Fruit fly (Drosophila melanogaster): Measurements from ENCODE around the gene mthl12.

The mthl12 gene

DNA sequence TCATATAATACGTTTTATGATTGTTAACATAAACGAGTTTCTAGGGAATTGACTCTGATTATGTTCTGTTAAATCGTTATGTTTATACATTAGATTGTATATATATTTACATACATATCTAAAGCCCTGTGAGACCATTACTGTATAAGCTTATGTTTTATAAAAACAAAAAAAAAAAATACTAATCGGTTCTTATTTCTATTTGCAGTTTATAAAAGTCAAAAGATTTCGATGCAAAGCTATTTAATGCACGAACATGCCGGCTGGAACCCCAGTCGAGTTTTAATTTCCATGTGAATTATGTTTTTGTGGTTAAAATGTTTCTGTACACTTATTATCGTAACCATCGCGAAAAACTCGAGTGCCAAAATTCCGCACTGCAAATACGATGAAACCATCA lies at the start of gene mthl12:
TSS of gene mthl12 (plus strand) at position 301 of the 400 bp plus-strand sequence.
- TF ChIP-seq Sin3A (optimal IDR thresholded peaks at IDR 0.05) (no peak), insv (optimal IDR thresholded peaks at IDR 0.05) (no peak), h (optimal IDR thresholded peaks at IDR 0.05) (no peak), ttk (optimal IDR thresholded peaks at IDR 0.05) (no peak), psq (optimal IDR thresholded peaks at IDR 0.05) (no peak), Myc (optimal IDR thresholded peaks at IDR 0.05) (no peak)

DNA sequence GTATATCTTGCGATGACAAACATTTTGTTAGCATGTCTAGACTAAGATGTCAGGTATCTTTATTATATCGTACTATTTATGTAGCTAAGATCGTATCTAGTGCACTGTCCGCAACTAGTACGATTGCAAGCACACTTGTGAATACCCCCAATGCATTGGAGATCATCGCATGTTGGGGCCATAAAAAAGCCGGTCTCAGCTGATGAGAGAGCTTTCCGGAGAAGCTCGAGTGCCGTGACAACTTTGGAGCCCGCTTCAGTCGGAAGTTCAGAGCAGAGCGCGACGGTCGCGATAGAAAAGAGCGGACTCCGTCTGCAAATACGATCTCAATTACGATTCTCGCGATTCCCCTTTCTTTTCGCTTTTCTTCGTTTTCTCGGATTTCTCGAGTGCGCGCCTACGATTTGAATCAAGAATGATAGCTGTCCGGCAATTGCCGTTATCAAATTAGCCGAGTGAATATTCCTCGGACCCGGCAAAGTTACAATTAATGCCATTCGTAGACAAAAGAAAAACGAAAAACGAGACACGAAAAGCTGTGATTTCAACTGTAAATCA lies 48.9 kb upstream of the mthl12 start:
- no peak for TF ChIP-seq ttk (optimal IDR thresholded peaks at IDR 0.05)
- no peak for TF ChIP-seq insv (optimal IDR thresholded peaks at IDR 0.05)
- no peak for TF ChIP-seq h (optimal IDR thresholded peaks at IDR 0.05)
- no peak for TF ChIP-seq psq (optimal IDR thresholded peaks at IDR 0.05)
- no peak for TF ChIP-seq Myc (optimal IDR thresholded peaks at IDR 0.05)
- TF ChIP-seq Sin3A (optimal IDR thresholded peaks at IDR 0.05), result no peak

DNA sequence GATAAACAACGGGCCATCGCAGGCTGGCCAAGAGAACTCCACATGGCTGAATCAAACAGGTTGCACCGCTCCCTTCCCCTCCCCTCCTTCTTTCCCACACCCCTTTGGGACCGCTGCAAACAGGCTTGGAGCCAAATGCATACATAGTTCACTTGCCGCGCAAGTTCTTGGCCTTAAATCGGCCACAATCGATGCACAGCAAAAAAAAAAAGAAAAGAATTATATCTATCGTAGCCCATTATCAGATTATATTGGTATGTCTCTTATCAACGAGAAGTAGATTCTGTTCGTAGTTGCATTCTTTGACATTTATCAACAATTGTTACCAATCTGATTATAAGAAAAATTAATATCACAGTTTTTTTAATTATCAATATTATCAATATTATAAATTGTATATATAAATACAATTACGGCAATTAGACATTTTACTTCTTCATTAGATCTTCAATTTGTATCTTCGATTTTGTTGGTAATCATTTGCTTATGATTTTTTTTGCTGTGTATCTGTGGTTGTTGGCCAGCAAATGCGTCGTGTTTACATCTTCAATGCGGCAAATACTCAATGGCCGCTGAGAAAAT lies 48.1 kb upstream of the mthl12 start:
- TF ChIP-seq h (optimal IDR thresholded peaks at IDR 0.05) (no peak), insv (optimal IDR thresholded peaks at IDR 0.05) (no peak), Sin3A (optimal IDR thresholded peaks at IDR 0.05) (no peak), Myc (optimal IDR thresholded peaks at IDR 0.05) (no peak), ttk (optimal IDR thresholded peaks at IDR 0.05) (no peak), psq (optimal IDR thresholded peaks at IDR 0.05) (no peak)

DNA sequence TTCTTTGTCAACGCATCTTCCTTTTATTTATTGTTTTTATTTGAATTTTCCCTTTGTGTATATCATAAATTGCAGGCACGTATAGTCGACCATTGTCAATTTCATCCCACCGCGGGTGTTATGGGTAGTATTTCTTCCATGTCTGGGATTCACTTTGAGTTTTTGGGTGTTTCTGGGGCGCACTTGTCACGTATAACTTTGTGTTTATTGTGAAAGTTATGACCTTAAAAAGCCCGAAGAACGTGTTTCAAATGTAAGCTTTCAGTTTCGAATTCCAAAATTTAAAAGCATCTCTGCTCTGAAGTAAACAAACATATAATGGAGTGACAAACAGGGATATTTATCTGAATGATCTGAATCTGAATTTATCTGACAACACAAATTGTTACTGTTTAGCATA lies 46.9 kb upstream of the mthl12 start:
- TF ChIP-seq Myc (optimal IDR thresholded peaks at IDR 0.05), result no peak
- no peak for TF ChIP-seq h (optimal IDR thresholded peaks at IDR 0.05)
- no peak for TF ChIP-seq insv (optimal IDR thresholded peaks at IDR 0.05)
- no peak for TF ChIP-seq ttk (optimal IDR thresholded peaks at IDR 0.05)
- TF ChIP-seq psq (optimal IDR thresholded peaks at IDR 0.05), result no peak
- no peak for TF ChIP-seq Sin3A (optimal IDR thresholded peaks at IDR 0.05)

DNA sequence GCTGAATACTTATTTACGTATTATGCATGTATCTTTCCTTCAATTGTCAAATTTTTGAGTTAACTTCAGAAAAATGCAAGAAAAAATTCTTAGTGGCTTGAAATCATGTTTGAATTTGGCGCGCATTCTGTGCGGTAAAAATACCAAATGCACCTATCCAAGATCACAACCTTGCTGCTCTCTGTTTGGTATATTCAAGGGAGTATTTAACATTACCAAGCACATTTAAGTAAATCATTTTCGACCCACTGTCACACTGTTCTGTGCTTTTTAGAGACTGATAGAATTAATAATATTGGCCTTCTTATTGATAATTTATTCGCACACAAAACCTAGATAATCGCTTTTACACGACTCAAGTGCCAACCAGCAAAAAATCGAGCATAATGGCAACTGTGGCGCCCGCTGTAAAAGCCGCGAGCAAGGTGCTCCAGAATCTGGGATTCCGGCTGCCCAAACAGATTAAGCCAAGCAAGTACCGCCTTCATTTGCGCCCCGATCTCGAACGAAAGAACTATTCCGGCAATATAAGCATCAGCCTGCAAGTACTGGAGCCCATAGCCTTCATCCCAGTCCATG lies 44.3 kb upstream of the mthl12 start:
- TF ChIP-seq Myc (optimal IDR thresholded peaks at IDR 0.05), result no peak
- TF ChIP-seq ttk (optimal IDR thresholded peaks at IDR 0.05), result no peak
- TF ChIP-seq h (optimal IDR thresholded peaks at IDR 0.05), result no peak
- no peak for TF ChIP-seq psq (optimal IDR thresholded peaks at IDR 0.05)
- TF ChIP-seq insv (optimal IDR thresholded peaks at IDR 0.05), result no peak
- TF ChIP-seq Sin3A (optimal IDR thresholded peaks at IDR 0.05), result no peak

DNA sequence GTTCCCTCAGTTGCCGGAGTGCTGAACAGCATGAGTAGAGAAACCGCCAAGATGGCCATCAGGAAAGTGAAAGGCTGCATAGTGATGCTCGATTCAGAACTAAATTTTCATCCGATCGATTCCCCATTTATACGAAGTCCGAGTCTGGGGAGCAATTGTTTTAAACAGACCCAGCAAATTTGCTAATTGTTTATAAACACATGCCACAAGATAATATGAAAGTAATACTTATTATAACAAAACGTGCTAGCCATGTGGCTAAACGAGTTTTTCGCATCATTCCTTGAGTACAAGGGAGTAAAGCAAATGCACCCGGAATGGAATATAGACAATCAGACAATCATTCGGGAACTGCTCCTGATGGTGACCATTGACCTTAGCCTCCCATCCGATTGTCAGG lies 40.4 kb upstream of the mthl12 start, which contains the start of gene CG44142:
TSS of gene CG44142 (minus strand) at position 101 of the 400 bp plus-strand sequence.
- no peak for TF ChIP-seq ttk (optimal IDR thresholded peaks at IDR 0.05)

DNA sequence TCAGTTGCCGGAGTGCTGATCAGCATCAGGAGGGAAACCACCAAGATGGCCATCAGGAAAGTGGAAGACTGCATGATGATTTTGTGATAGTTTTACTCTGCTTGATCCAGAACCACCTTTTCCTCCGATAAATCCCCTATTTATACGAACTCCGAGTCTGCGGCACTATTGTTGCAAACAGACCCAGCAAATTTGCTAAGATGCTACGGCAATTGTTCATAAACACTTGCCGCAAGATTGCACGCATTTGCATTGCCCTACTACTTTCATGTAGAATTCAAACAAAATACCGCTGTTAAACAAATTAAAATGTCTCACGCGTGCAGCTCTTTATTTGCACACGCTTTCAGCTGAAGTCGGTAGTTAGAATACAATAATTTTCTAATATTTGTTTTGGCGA lies 34.3 kb upstream of the mthl12 start, which contains the start of gene CG45080:
TSS of gene CG45080 (minus strand) at position 101 of the 400 bp plus-strand sequence.
- TF ChIP-seq psq (optimal IDR thresholded peaks at IDR 0.05) (no peak), Myc (optimal IDR thresholded peaks at IDR 0.05) (no peak), h (optimal IDR thresholded peaks at IDR 0.05) (no peak), insv (optimal IDR thresholded peaks at IDR 0.05) (no peak), ttk (optimal IDR thresholded peaks at IDR 0.05) (no peak), Sin3A (optimal IDR thresholded peaks at IDR 0.05) (no peak)

DNA sequence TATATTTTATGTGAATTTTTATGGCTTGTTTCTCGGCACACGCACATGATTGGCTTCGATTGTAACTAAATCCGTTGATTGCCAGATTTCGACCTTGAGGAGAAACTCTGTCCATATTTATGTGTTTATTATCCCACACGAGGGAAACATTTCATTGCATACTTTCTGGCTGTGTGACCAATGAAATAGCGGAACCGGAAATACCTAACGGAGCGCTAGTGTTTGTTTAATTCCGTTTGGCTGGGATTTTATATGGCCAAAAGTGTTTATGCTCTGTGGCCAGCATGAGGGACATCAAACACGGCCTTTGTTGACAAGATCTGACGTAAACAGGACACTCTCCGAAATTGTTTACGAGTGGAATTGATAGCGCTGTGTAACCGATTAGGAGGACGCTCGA lies 33.6 kb upstream of the mthl12 start:
- TF ChIP-seq psq (optimal IDR thresholded peaks at IDR 0.05), result no peak
- TF ChIP-seq h (optimal IDR thresholded peaks at IDR 0.05), result no peak
- no peak for TF ChIP-seq Myc (optimal IDR thresholded peaks at IDR 0.05)
- no peak for TF ChIP-seq ttk (optimal IDR thresholded peaks at IDR 0.05)

DNA sequence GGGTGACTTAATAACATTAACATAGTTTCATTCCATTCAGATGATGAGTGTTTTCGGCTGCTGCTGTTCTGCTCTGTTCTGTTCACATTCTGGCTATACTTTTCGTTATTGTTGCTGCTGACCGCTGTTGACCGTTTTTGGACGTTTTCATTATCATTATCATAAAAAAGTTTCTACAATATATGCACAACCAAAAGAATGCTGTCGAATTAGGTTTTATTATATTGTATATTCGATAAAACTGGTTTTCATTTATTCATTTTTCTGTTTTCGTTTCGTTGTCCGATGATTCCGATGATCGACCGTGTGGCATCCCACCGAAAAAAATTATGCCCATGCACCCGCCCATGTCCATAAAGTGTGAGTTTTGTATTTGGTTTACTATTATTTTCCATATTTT lies 20.4 kb upstream of the mthl12 start:
- TF ChIP-seq ttk (optimal IDR thresholded peaks at IDR 0.05) (no peak), insv (optimal IDR thresholded peaks at IDR 0.05) (no peak), Myc (optimal IDR thresholded peaks at IDR 0.05) (no peak), Sin3A (optimal IDR thresholded peaks at IDR 0.05) (no peak), psq (optimal IDR thresholded peaks at IDR 0.05) (no peak), h (optimal IDR thresholded peaks at IDR 0.05) (no peak)

DNA sequence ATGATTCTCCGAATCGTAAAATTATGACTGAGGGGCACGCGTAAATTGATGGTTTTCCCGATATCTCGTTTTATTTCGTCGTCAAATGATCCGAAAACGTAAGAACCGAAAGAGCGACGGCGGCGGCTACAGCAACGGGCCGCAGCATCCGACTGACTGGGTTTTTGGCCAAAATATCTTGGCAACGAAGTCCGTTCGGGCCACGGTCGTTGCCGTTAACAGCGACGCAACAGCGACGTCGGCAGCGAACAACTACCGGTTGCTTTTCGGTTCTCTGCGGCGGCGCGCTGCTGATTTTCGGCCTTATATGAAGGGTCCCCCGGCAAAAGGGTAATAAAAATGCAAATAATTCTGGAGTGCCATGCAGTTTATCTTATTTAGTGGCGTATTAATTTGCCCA lies 19.5 kb upstream of the mthl12 start, which contains the start of gene PK2-R2:
TSS of gene PK2-R2 (minus strand) at position 160 of the 400 bp plus-strand sequence.
- no peak for TF ChIP-seq h (optimal IDR thresholded peaks at IDR 0.05)
- TF ChIP-seq insv (optimal IDR thresholded peaks at IDR 0.05), result no peak
- no peak for TF ChIP-seq Sin3A (optimal IDR thresholded peaks at IDR 0.05)
- no peak for TF ChIP-seq Myc (optimal IDR thresholded peaks at IDR 0.05)
- TF ChIP-seq ttk (optimal IDR thresholded peaks at IDR 0.05), result no peak
- TF ChIP-seq psq (optimal IDR thresholded peaks at IDR 0.05), result no peak

DNA sequence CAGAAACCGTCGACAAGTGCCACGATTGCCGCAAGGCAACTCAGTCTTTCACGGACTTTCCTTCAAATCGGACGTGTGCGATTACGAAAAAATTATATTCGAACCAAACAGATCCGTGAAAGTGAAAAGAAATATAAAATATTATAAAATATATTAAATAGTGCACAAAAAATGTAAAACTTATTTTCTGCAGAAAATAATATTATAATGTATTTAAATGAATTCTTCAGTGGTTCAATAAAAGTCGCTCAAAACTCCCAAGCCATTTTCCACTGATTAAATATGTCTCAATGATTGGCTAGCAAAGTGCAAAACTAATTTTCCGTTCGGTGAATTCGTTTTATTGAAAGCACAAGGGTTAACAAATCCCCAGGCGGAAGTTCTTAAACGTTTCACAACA lies 15.4 kb upstream of the mthl12 start, which contains the start of gene PK2-R1:
TSS of gene PK2-R1 (plus strand) at position 301 of the 400 bp plus-strand sequence.
- no peak for TF ChIP-seq Myc (optimal IDR thresholded peaks at IDR 0.05)
- TF ChIP-seq Sin3A (optimal IDR thresholded peaks at IDR 0.05), result no peak
- TF ChIP-seq insv (optimal IDR thresholded peaks at IDR 0.05), result no peak
- TF ChIP-seq psq (optimal IDR thresholded peaks at IDR 0.05), result no peak
- no peak for TF ChIP-seq h (optimal IDR thresholded peaks at IDR 0.05)
- TF ChIP-seq ttk (optimal IDR thresholded peaks at IDR 0.05), result no peak

DNA sequence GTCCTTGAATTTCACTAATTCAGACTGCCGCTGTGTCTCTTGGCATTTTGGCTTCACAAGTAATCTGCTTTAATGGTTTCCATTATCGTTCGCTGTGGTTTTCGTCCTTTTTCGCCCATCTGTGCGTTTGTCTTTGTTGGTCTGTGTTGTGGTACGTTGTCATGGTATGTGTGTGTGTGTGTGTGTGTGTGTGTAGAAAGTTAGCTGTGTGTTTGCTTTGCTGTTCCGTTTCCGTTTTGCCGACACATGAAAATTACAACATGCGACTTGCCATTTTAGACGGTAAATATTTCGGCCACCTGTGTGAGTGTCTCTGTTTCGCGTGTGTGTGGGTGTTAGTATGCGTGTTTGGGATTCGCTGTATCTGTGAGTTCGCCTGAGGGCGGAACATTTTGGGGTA lies 3.5 kb downstream of the mthl12 start:
- no peak for TF ChIP-seq insv (optimal IDR thresholded peaks at IDR 0.05)
- TF ChIP-seq psq (optimal IDR thresholded peaks at IDR 0.05), result no peak
- TF ChIP-seq Myc (optimal IDR thresholded peaks at IDR 0.05), result no peak
- no peak for TF ChIP-seq h (optimal IDR thresholded peaks at IDR 0.05)
- TF ChIP-seq Sin3A (optimal IDR thresholded peaks at IDR 0.05), result no peak
- no peak for TF ChIP-seq ttk (optimal IDR thresholded peaks at IDR 0.05)
